Worm (Caenorhabditis elegans) whole organism, L3 larva: ENCODE data around the gene sprr-2.

Experiments used
- ama-1 ChIP-seq: fragments of 150-350 bp; optimal IDR thresholded peaks from 2 replicates; lab custom pipeline; 2018
- ceh-82 ChIP-seq: fragments of 150-350 bp; optimal IDR thresholded peaks from 2 replicates; lab custom pipeline; 2014; ENCODE audit warnings: missing biosample characterization, missing genetic modification characterization
- daf-12 ChIP-seq: fragments of 150-350 bp; optimal IDR thresholded peaks from 2 replicates; lab custom pipeline; 2014; ENCODE audit warnings: missing biosample characterization, missing genetic modification reagents, missing genetic modification characterization
- egl-27 ChIP-seq: sonication (generic microtip); optimal IDR thresholded peaks from 4 replicates; lab custom pipeline; 2017; ENCODE audit warnings: missing biosample characterization, missing genetic modification reagents, missing genetic modification characterization
- nhr-11 ChIP-seq: fragments of 150-350 bp; optimal IDR thresholded peaks from 2 replicates; lab custom pipeline; 2014; ENCODE audit warnings: missing biosample characterization, missing genetic modification characterization
- nhr-12 ChIP-seq: fragments of 150-350 bp; optimal IDR thresholded peaks from 2 replicates; lab custom pipeline; 2014; ENCODE audit warnings: missing biosample characterization, missing genetic modification characterization
- nhr-23 ChIP-seq: fragments of 150-350 bp; optimal IDR thresholded peaks from 2 replicates; lab custom pipeline; 2014; ENCODE audit warnings: missing biosample characterization, missing genetic modification reagents, missing genetic modification characterization
- nhr-67 ChIP-seq: fragments of 150-350 bp; optimal IDR thresholded peaks from 2 replicates; lab custom pipeline; 2014; ENCODE audit warnings: missing biosample characterization, missing genetic modification characterization
- tbx-2 ChIP-seq: sonication (generic microtip); optimal IDR thresholded peaks from 2 replicates; lab custom pipeline; 2016; ENCODE audit warnings: mild to moderate bottlenecking, missing genetic modification characterization, missing compliant biosample characterization
- unc-39 ChIP-seq: sonication (generic microtip); optimal IDR thresholded peaks from 4 replicates; lab custom pipeline; 2017; ENCODE audit warnings: missing biosample characterization, missing genetic modification characterization
- unc-62 ChIP-seq: fragments of 150-350 bp; sonication (generic microtip); optimal IDR thresholded peaks from 4 replicates; lab custom pipeline; 2014; ENCODE audit warnings: missing biosample characterization, missing genetic modification reagents, missing genetic modification characterization
- zag-1 ChIP-seq: fragments of 150-350 bp; optimal IDR thresholded peaks from 2 replicates; lab custom pipeline; 2014; ENCODE audit warnings: missing biosample characterization, missing genetic modification characterization

DNA sequence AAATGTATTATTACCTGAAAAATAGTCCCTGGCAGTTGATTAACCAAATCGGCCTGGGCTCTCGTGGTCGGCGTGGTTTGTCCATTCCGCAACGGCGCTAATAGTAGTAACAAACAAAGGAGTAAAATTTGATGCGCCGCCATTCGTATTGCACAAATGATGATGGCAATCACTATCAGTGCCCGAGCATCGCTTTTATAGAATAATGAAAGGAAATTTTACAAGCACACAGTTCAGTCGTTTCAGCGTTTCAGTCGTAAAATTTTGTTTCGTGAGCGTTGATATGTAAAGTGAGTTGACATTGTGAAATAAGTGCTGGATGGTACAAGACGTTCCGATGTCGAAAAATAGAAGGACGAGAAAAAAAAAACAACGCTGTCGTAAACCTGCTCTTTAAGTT, 21.6 kb upstream of the sprr-2 start, which contains the start of gene Y16B4A.2:
- TF ChIP-seq nhr-23 (tag; lab: Kevin White, UChicago) (no peak), ceh-82 (tag; lab: Kevin White, UChicago) (no peak), zag-1 (no peak), unc-62 (GFP tag; lab: Kevin White, UChicago) (no peak), daf-12 (tag; lab: Kevin White, UChicago) (no peak), tbx-2 (no peak), nhr-67 (no peak), nhr-11 (tag; lab: Kevin White, UChicago) (no peak), nhr-12 (tag; lab: Kevin White, UChicago) (no peak), ama-1 (lab: Kevin White, UChicago) (no peak), egl-27 (tag; lab: Kevin White, UChicago) (no peak), unc-39 (tag; lab: Kevin White, UChicago) (no peak)
